Worm (Caenorhabditis elegans) whole organism, dauer: ENCODE data around the gene nhr-125.

Experiments used
- unc-62 ChIP-seq: sonication (generic microtip); optimal IDR thresholded peaks from 2 replicates; lab custom pipeline; 2017; ENCODE audit warnings: missing biosample characterization, missing genetic modification reagents, missing genetic modification characterization

nhr-125 gene

ce11 chrV:4325415-4325814 is at the start of gene nhr-125:
nhr-125 (minus strand) TSS chrV:4325515.
- TF ChIP-seq unc-62: no peak

- no peak for TF ChIP-seq unc-62
These were observed 49.3 kb upstream of the nhr-125 start, which contains the start of gene neg-1 for ce11 chrV:4374625-4375024. neg-1 (minus strand) TSS chrV:4374874.

ce11 chrV:4373656-4374055 is 48.3 kb upstream of the nhr-125 start:
- no peak for TF ChIP-seq unc-62

ce11 chrV:4372986-4373385 is 47.7 kb upstream of the nhr-125 start:
- TF ChIP-seq unc-62: no peak

- TF ChIP-seq unc-62: no peak
These were observed 46.1 kb upstream of the nhr-125 start, which contains the start of the genes gmpr-1 and fipp-1 for ce11 chrV:4371309-4371933. gmpr-1 (minus strand) TSS chrV:4371383. fipp-1 (plus strand) TSS chrV:4371807.

ce11 chrV:4370515-4370914 is 45.2 kb upstream of the nhr-125 start:
- TF ChIP-seq unc-62: no peak

ce11 chrV:4366440-4366839 is 41.1 kb upstream of the nhr-125 start, which contains the start of gene F32D1.11:
F32D1.11 (minus strand) TSS chrV:4366540.
- no peak for TF ChIP-seq unc-62

- no peak for TF ChIP-seq unc-62
These were observed 39.2 kb upstream of the nhr-125 start, which contains the start of gene grl-13 for ce11 chrV:4364517-4364916. grl-13 (minus strand) TSS chrV:4364617.

ce11 chrV:4361505-4361904 is 36.2 kb upstream of the nhr-125 start, which contains the start of gene F32D1.3:
F32D1.3 (minus strand) TSS chrV:4361569.
- no peak for TF ChIP-seq unc-62

ce11 chrV:4360018-4360417 is 34.7 kb upstream of the nhr-125 start:
- TF ChIP-seq unc-62: no peak

- no peak for TF ChIP-seq unc-62
These were observed 33.8 kb upstream of the nhr-125 start for ce11 chrV:4359127-4359526.

ce11 chrV:4357369-4357768 is 32.1 kb upstream of the nhr-125 start:
- TF ChIP-seq unc-62: no peak

ce11 chrV:4356047-4356612 is 30.8 kb upstream of the nhr-125 start:
- no peak for TF ChIP-seq unc-62

- TF ChIP-seq unc-62: no peak
These were observed 21.5 kb upstream of the nhr-125 start, which contains the start of gene mcm-7 for ce11 chrV:4346799-4347198. mcm-7 (plus strand) TSS chrV:4347166.

- TF ChIP-seq unc-62: no peak
These were observed 21.0 kb upstream of the nhr-125 start, which contains the start of gene hpo-18 for ce11 chrV:4346325-4346724. hpo-18 (minus strand) TSS chrV:4346425.

ce11 chrV:4345714-4346113 is 20.4 kb upstream of the nhr-125 start, which contains the start of gene figl-1:
figl-1 (minus strand) TSS chrV:4345999.
- TF ChIP-seq unc-62: no peak

ce11 chrV:4341736-4342135 is 16.4 kb upstream of the nhr-125 start:
- no peak for TF ChIP-seq unc-62

ce11 chrV:4341208-4341607 is 15.9 kb upstream of the nhr-125 start, which contains the start of gene glrx-3:
glrx-3 (minus strand) TSS chrV:4341308.
- no peak for TF ChIP-seq unc-62
